Fruit fly (Drosophila melanogaster): ENCODE measurements around the gene AIMP2.

DNA sequence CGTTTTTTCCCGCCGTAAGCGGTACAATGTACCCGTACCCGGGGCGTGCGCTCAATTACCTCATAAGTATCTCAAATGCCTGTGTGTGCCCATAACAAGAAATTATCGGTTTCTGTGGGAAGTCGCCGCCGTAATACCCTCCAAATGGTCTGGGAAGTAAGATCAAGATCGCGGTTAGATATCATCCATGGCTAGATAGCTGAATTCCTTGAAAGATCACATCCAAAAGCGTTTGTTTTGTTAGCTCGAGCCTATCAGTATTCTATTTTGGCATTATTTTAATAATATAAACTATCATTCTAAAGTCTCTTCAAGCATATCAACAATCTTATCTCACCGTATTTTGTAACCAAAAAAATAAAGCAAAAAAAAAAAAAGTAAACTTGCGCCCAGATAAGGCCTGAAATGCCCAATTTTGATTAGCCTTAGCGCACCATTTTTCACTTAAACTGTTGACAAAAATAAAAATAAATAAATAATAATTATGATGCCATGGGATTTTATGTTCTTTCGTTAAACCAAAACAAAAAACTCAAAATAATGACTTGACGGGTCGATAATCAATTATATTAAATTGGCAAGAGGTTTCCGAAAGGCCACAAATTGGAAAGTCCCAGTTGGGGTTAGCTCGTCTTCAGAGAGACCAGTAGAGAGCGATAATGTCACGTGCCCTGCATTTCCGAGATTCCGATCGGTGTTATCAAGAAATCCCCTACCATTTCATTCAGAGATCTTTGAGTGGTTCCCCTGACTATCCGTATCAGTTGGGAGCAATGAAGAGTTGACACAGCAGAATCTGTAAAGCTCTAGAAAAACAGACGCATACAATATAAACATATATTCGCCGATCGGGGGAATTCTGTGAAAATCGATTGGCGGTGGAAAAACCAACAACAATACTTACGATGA is 44.6 kb upstream of the AIMP2 start:
- no peak for TF ChIP-seq Sin3A (optimal IDR thresholded peaks at IDR 0.05)
- no peak for TF ChIP-seq ttk (optimal IDR thresholded peaks at IDR 0.05)
- no peak for TF ChIP-seq h (optimal IDR thresholded peaks at IDR 0.05)

Data from Kc167 (cell line).